Worm (Caenorhabditis elegans) whole organism, young adult: ENCODE data around the gene F21H7.5.

Source experiments
- K12H6.12 ChIP-seq: fragments of 200-800 bp; sonication (Bioruptor generic); optimal IDR thresholded peaks from 2 replicates; lab custom pipeline; 2018; ENCODE audit warnings: mild to moderate bottlenecking, missing genetic modification characterization, missing compliant biosample characterization
- attf-3 ChIP-seq: fragments of 200-800 bp; sonication (Bioruptor generic); conservative IDR thresholded peaks from 2 replicates; pipeline ENCODE4 v1.3.6; 2022; ENCODE audit warnings: missing genetic modification reagents, missing genetic modification characterization, missing compliant biosample characterization
- pha-4 ChIP-seq: fragments of 150-350 bp; sonication (generic microtip); optimal IDR thresholded peaks from 2 replicates; lab custom pipeline; 2014; ENCODE audit warnings: missing biosample characterization, missing genetic modification reagents, missing genetic modification characterization
- snpc-4 ChIP-seq, 5 experiments: fragments of 150-350 bp in 1 of 5; sonication (generic microtip) in 4 of 5; optimal IDR thresholded peaks; 2 replicates each; lab custom pipeline; 2014 to 2018; ENCODE audit warnings: missing genetic modification characterization in 5 of 5, missing biosample characterization in 3 of 5, antibody characterized with exemption in 2 of 5, mild to moderate bottlenecking in 2 of 5, missing compliant biosample characterization in 2 of 5, missing genotype in 2 of 5, moderate library complexity in 2 of 5, missing genetic modification reagents in 1 of 5
- unc-62 ChIP-seq: fragments of 150-350 bp; optimal IDR thresholded peaks from 2 replicates; lab custom pipeline; 2014; ENCODE audit warnings: missing biosample characterization, missing genetic modification reagents, missing genetic modification characterization
- zfh-2 ChIP-seq: fragments of 200-800 bp; sonication (Bioruptor generic); conservative IDR thresholded peaks from 2 replicates; pipeline ENCODE4 v1.3.6; 2022; ENCODE audit warnings: missing genetic modification reagents, missing genetic modification characterization, missing compliant biosample characterization

DNA sequence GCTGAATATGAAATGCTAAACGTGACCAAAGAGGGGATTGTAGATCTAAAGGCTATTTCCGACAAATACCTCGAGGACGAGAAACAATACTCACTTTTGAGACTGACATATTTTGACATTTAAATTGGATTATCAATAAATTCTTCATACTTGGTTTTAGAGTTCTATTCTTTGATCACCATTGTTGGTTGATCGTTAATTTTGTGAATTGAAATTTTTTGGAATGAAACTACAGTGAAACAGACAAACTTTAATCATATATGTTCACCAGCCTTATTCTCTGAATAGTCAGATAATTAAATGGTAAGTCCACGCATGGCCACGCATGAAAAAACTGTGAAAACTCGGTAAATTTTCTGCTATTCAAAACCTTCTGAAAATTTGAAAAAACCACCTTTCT, 34.7 kb upstream of the F21H7.5 start, which contains the start of gene F11A5.18:
- TF ChIP-seq K12H6.12, result no peak
- no peak for TF ChIP-seq snpc-4 (GFP tag; optimal IDR thresholded peaks at IDR 0.05; lab: Kevin White, UChicago)
- TF ChIP-seq snpc-4 (tag; optimal IDR thresholded peaks at IDR 0.05; lab: Kevin White, UChicago), result no peak
- TF ChIP-seq attf-3, result no peak
- no peak for TF ChIP-seq pha-4
- TF ChIP-seq zfh-2 (GFP tag; lab: Robert Waterston, UW), result no peak
- TF ChIP-seq unc-62 (GFP tag; lab: Kevin White, UChicago), result no peak
